Fruit fly (Drosophila melanogaster) whole organism, embryonic: ENCODE results near the gene CG9240.

Source experiments
- CG11085 ChIP-seq: fragments of 200-800 bp; sonication (Bioruptor generic); IDR thresholded peaks from 2 replicates; pipeline ENCODE4 v1.3.6; 2022; ENCODE audit warnings: missing biosample characterization, missing genetic modification characterization
- CG12219 ChIP-seq: fragments of 200-800 bp; sonication (Bioruptor generic); optimal IDR thresholded peaks from 3 replicates; lab custom pipeline; 2018; ENCODE audit warnings: missing biosample characterization, mild to moderate bottlenecking, missing genetic modification characterization
- CG14965 ChIP-seq: fragments of 200-800 bp; sonication (Bioruptor generic); optimal IDR thresholded peaks from 2 replicates; lab custom pipeline; 2016; ENCODE audit warnings: missing biosample characterization, missing genetic modification characterization, borderline replicate concordance
- CG15479 ChIP-seq: fragments of 200-800 bp; sonication (Bioruptor generic); optimal IDR thresholded peaks from 3 replicates; lab custom pipeline; 2019; ENCODE audit warnings: missing biosample characterization, mild to moderate bottlenecking, missing genetic modification characterization, moderate library complexity
- CG1647 ChIP-seq: fragments of 200-800 bp; sonication (Bioruptor generic); optimal IDR thresholded peaks from 3 replicates; lab custom pipeline; 2016; ENCODE audit warnings: missing biosample characterization, missing genetic modification characterization
- CG16813 ChIP-seq: fragments of 200-800 bp; sonication (Bioruptor generic); IDR thresholded peaks from 3 replicates; pipeline ENCODE4 v1.3.6; 2022; ENCODE audit warnings: missing biosample characterization, missing genetic modification characterization; ENCODE audit not compliant: partially characterized antibody
- CG2875 ChIP-seq: fragments of 200-800 bp; sonication (Bioruptor generic); optimal IDR thresholded peaks from 2 replicates; lab custom pipeline; 2017; ENCODE audit warnings: missing biosample characterization, mild to moderate bottlenecking, missing genetic modification characterization, missing genetic modification reagents
- CG5180 ChIP-seq: fragments of 200-800 bp; sonication (Bioruptor generic); optimal IDR thresholded peaks from 3 replicates; lab custom pipeline; 2017; ENCODE audit warnings: missing biosample characterization, missing genetic modification characterization, mild to moderate bottlenecking, moderate library complexity, missing genetic modification reagents
- CG8478 ChIP-seq: fragments of >200 bp; optimal IDR thresholded peaks from 2 replicates; lab custom pipeline; 2018
- Deaf1 ChIP-seq: fragments of 200-800 bp; optimal IDR thresholded peaks from 3 replicates; lab custom pipeline; 2019; ENCODE audit warnings: missing biosample characterization, mild to moderate bottlenecking, missing genetic modification characterization, moderate library complexity
- Dip3 ChIP-seq: fragments of 200-800 bp; sonication (Bioruptor generic); optimal IDR thresholded peaks from 3 replicates; lab custom pipeline; 2016; ENCODE audit warnings: missing biosample characterization, missing genetic modification characterization
- ERR ChIP-seq: fragments of 200-800 bp; sonication (Bioruptor generic); optimal IDR thresholded peaks from 2 replicates; lab custom pipeline; 2016; ENCODE audit warnings: missing biosample characterization, missing genetic modification characterization
- Elba2 ChIP-seq: fragments of 200-800 bp; sonication (Bioruptor generic); optimal IDR thresholded peaks from 3 replicates; lab custom pipeline; 2016; ENCODE audit warnings: missing biosample characterization, missing genetic modification characterization
- GATAe ChIP-seq: fragments of 200-800 bp; sonication (Bioruptor generic); conservative IDR thresholded peaks from 2 replicates; pipeline ENCODE4 v1.3.6; 2022; ENCODE audit warnings: missing biosample characterization, missing genetic modification characterization
- HLH3B ChIP-seq: fragments of 200-800 bp; sonication (Bioruptor generic); IDR thresholded peaks from 2 replicates; pipeline ENCODE4 v1.3.6; 2022; ENCODE audit warnings: missing biosample characterization, missing genetic modification characterization
- HLHmδ ChIP-seq: fragments of 200-800 bp; sonication (Bioruptor generic); optimal IDR thresholded peaks from 2 replicates; lab custom pipeline; 2018; ENCODE audit warnings: missing biosample characterization, mild to moderate bottlenecking, missing genetic modification characterization, moderate library complexity
- NK7.1 ChIP-seq: fragments of 200-800 bp; sonication (Bioruptor generic); optimal IDR thresholded peaks from 3 replicates; lab custom pipeline; 2016; ENCODE audit warnings: missing biosample characterization, missing genetic modification characterization
- NfI ChIP-seq: fragments of 200-800 bp; sonication (Bioruptor generic); optimal IDR thresholded peaks from 3 replicates; lab custom pipeline; 2018; ENCODE audit warnings: missing biosample characterization, mild to moderate bottlenecking, missing genetic modification characterization, moderate library complexity
- Oli ChIP-seq: fragments of 200-800 bp; sonication (Bioruptor generic); optimal IDR thresholded peaks from 2 replicates; lab custom pipeline; 2018; ENCODE audit warnings: missing biosample characterization, mild to moderate bottlenecking, missing genetic modification characterization, moderate library complexity
- PHDP ChIP-seq: fragments of 200-800 bp; sonication (Bioruptor generic); optimal IDR thresholded peaks from 3 replicates; lab custom pipeline; 2018; ENCODE audit warnings: missing biosample characterization, mild to moderate bottlenecking, missing genetic modification characterization, moderate library complexity
- Rfx ChIP-seq: fragments of 200-800 bp; sonication (Bioruptor generic); IDR thresholded peaks from 2 replicates; pipeline ENCODE4 v1.3.6; 2022; ENCODE audit warnings: missing biosample characterization, missing genetic modification characterization
- Six4 ChIP-seq: fragments of 200-800 bp; sonication (Bioruptor generic); optimal IDR thresholded peaks from 2 replicates; lab custom pipeline; 2016; ENCODE audit warnings: missing biosample characterization, missing genetic modification characterization
- Sry-β ChIP-seq: fragments of 200-800 bp; sonication (Bioruptor generic); optimal IDR thresholded peaks from 2 replicates; lab custom pipeline; 2018; ENCODE audit warnings: missing biosample characterization, mild to moderate bottlenecking, missing genetic modification characterization, moderate library complexity
- Sry-δ ChIP-seq: fragments of 200-800 bp; sonication (Bioruptor generic); optimal IDR thresholded peaks from 2 replicates; lab custom pipeline; 2016; ENCODE audit warnings: missing biosample characterization, missing genetic modification characterization
- ara ChIP-seq: fragments of 200-800 bp; sonication (Bioruptor generic); IDR thresholded peaks from 2 replicates; pipeline ENCODE4 v1.3.6; 2022; ENCODE audit warnings: missing biosample characterization, missing genetic modification characterization
- br ChIP-seq: fragments of >200 bp; optimal IDR thresholded peaks from 2 replicates; lab custom pipeline; 2017
- cad ChIP-seq: fragments of >200 bp; optimal IDR thresholded peaks from 2 replicates; lab custom pipeline; 2017; ENCODE audit warnings: missing biosample characterization, missing genetic modification characterization
- cas ChIP-seq: fragments of 200-800 bp; sonication (Bioruptor generic); IDR thresholded peaks from 2 replicates; pipeline ENCODE4 v1.3.6; 2022; ENCODE audit warnings: missing biosample characterization, missing genetic modification characterization
- crp ChIP-seq, 2 experiments: fragments of 200-800 bp; sonication (Bioruptor generic); optimal IDR thresholded peaks; 2 replicates in 1 of 2; 3 replicates in 1 of 2; lab custom pipeline; 2017; ENCODE audit warnings: missing biosample characterization in 2 of 2, missing genetic modification characterization in 2 of 2, mild to moderate bottlenecking in 1 of 2, moderate library complexity in 1 of 2
- disco-r ChIP-seq: fragments of 200-800 bp; sonication (Bioruptor generic); optimal IDR thresholded peaks from 2 replicates; lab custom pipeline; 2016; ENCODE audit warnings: missing biosample characterization, missing genetic modification characterization
- eve ChIP-seq, 2 experiments: fragments of >200 bp; optimal IDR thresholded peaks; 2 replicates each; lab custom pipeline; 2017; ENCODE audit warnings: missing biosample characterization in 2 of 2, missing genetic modification characterization in 2 of 2
- ewg ChIP-seq: fragments of 200-800 bp; sonication (Bioruptor generic); optimal IDR thresholded peaks from 3 replicates; lab custom pipeline; 2017; ENCODE audit warnings: mild to moderate bottlenecking, missing biosample characterization, missing genetic modification reagents, missing genetic modification characterization
- jing ChIP-seq: fragments of 200-800 bp; sonication (Bioruptor generic); optimal IDR thresholded peaks from 2 replicates; lab custom pipeline; 2018; ENCODE audit warnings: missing biosample characterization, mild to moderate bottlenecking, missing genetic modification characterization
- lola ChIP-seq, 3 experiments: fragments of >200 bp in 2 of 3; fragments of 200-800 bp in 1 of 3; sonication (Bioruptor generic) in 1 of 3; optimal IDR thresholded peaks; 2 replicates each; lab custom pipeline; 2017 to 2019; ENCODE audit warnings: missing biosample characterization in 3 of 3, missing genetic modification characterization in 3 of 3, mild to moderate bottlenecking in 1 of 3, moderate library complexity in 1 of 3
- pan ChIP-seq, 4 experiments: fragments of >200 bp in 3 of 4; fragments of 200-800 bp in 1 of 4; sonication (Bioruptor generic) in 1 of 4; optimal IDR thresholded peaks in 3 of 4; IDR thresholded peaks in 1 of 4; 2 replicates each; pipeline versions ENCODE4 v1.3.6 to Lab custom; 2017 to 2022; ENCODE audit warnings: missing biosample characterization in 2 of 4, missing genetic modification characterization in 2 of 4, mixed read lengths in 1 of 4
- repo ChIP-seq: fragments of 200-800 bp; sonication (Bioruptor generic); optimal IDR thresholded peaks from 2 replicates; lab custom pipeline; 2016; ENCODE audit warnings: missing biosample characterization, missing genetic modification characterization
- sd ChIP-seq: fragments of 200-800 bp; sonication (Bioruptor generic); optimal IDR thresholded peaks from 3 replicates; lab custom pipeline; 2018; ENCODE audit warnings: missing biosample characterization, mild to moderate bottlenecking, missing genetic modification characterization, moderate library complexity
- sisA ChIP-seq: fragments of 200-800 bp; sonication (Bioruptor generic); IDR thresholded peaks from 2 replicates; pipeline ENCODE4 v1.3.6; 2022; ENCODE audit warnings: missing biosample characterization, missing genetic modification characterization
- tgo ChIP-seq: fragments of 200-800 bp; sonication (Bioruptor generic); IDR thresholded peaks from 3 replicates; pipeline ENCODE4 v1.3.6; 2022; ENCODE audit warnings: missing biosample characterization, missing genetic modification characterization
- tll ChIP-seq, 2 experiments: fragments of 200-800 bp in 1 of 2; fragments of >200 bp in 1 of 2; sonication (Bioruptor generic) in 1 of 2; optimal IDR thresholded peaks; 2 replicates each; lab custom pipeline; 2017 to 2019; ENCODE audit warnings: missing biosample characterization in 2 of 2, missing genetic modification characterization in 2 of 2, mild to moderate bottlenecking in 1 of 2, moderate library complexity in 1 of 2
- tna ChIP-seq: fragments of 200-800 bp; sonication (Bioruptor generic); IDR thresholded peaks from 2 replicates; pipeline ENCODE4 v1.3.6; 2022; ENCODE audit warnings: missing biosample characterization, missing genetic modification characterization; ENCODE audit not compliant: partially characterized antibody
- ttk ChIP-seq: fragments of 200-800 bp; sonication (Bioruptor generic); IDR thresholded peaks from 2 replicates; pipeline ENCODE4 v2.1.2; 2022; ENCODE audit warnings: missing biosample characterization, missing genetic modification characterization
- zen ChIP-seq: fragments of 200-800 bp; sonication (Bioruptor generic); optimal IDR thresholded peaks from 3 replicates; lab custom pipeline; 2018; ENCODE audit warnings: missing biosample characterization, mild to moderate bottlenecking, missing genetic modification characterization, moderate library complexity

The CG9240 gene

DNA sequence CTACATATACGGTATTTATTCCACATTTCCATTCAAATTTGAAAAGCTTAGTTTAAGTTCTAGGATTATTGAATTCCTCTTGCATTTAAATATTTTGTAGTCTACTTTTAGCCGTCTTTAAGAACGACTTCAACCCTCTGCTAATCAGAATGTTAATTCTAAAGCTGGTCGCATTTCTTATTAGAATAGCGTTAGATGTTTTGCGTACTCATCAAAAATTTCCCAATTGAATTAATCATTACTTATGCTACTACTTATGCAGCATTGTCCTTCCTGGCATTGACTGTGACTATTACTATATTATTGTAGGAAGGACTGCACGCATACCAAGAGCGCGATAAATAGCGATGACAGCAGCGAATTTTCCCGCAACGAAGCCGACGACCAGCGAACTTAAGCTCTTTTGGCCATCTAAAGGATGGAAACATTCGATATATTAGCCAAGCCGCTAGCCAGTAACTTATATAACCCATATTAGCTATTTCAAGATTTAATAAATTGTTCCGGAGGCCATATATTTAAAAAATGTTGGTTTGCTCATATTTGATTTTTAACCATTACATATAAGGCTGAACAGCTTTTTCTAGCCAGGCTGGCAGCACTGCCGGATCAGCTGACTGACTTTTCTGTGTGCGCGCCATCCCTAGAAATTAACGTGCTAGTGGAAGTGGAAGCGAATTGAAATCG, 4.1 kb downstream of the CG9240 start, which contains the start of gene CG8128 (continued):
- no peak for TF ChIP-seq HLHmδ (GFP tag; lab: Kevin White, UChicago)
- TF ChIP-seq ara: no peak
- TF ChIP-seq Sry-β: peak; percentile 94
- TF ChIP-seq crp (GFP tag; optimal IDR thresholded peaks at IDR 0.05; lab: Kevin White, UChicago): peak; percentile 63 to 93
- peak; percentile 46 for TF ChIP-seq Sry-δ
- no peak for TF ChIP-seq repo (GFP tag; lab: Kevin White, UChicago)
- no peak for TF ChIP-seq eve (GFP tag; optimal IDR thresholded peaks at IDR 0.05; lab: Kevin White, UChicago)
- no peak for TF ChIP-seq Oli (tag; lab: Kevin White, UChicago)
- TF ChIP-seq Elba2: no peak
- TF ChIP-seq CG5180: no peak
- no peak for TF ChIP-seq CG12219
- peak; percentile 7; the same call in 1 of the 2 replicates for TF ChIP-seq Rfx (GFP tag; lab: Robert Waterston, UW)
- no peak for TF ChIP-seq tgo (GFP tag; lab: Robert Waterston, UW)
- no peak for TF ChIP-seq HLH3B (GFP tag; lab: Robert Waterston, UW)
- TF ChIP-seq lola (GFP tag; optimal IDR thresholded peaks at IDR 0.05; lab: Kevin White, UChicago): no peak
- TF ChIP-seq ERR (GFP tag; lab: Kevin White, UChicago): no peak
- TF ChIP-seq CG16813 (GFP tag; lab: Robert Waterston, UW): no peak
- no peak for TF ChIP-seq Deaf1 (tag; lab: Kevin White, UChicago)

DNA sequence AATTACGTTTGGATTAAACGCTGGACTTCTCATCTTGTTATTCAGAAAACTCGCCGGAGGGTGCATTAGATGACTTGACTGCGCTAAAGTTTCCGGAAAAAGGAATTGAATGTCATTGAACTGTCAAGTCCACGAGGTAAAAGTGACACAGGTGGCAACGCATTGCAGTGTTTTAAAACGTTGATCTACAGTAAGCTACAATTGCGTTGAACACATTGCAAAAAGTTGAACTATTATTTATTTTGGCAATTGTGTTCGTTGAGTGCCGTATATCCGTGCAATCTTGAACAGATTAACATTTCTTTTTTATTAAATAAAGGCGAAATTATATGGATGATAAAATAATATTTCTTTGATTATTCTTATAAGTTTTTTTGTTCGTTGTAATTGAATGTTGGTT, 12.3 kb downstream of the CG9240 start, which contains the start of gene CG15599:
Gene CG15599 (minus strand): TSS at position 101 of the 400 bp plus-strand sequence.
- TF ChIP-seq sd: no peak
- no peak for TF ChIP-seq NK7.1
- TF ChIP-seq pan (optimal IDR thresholded peaks at IDR 0.05; lab: Kevin White, UChicago): no peak
- TF ChIP-seq pan (GFP tag; optimal IDR thresholded peaks at IDR 0.05 in 1 of 2, IDR thresholded peaks at IDR 0.05 in 1 of 2): no peak
- TF ChIP-seq Dip3 (GFP tag; lab: Kevin White, UChicago): no peak
- TF ChIP-seq NfI (GFP tag; lab: Kevin White, UChicago): no peak
- no peak for TF ChIP-seq Sry-β
- TF ChIP-seq CG8478 (lab: Kevin White, UChicago): no peak
- no peak for TF ChIP-seq PHDP (tag; lab: Kevin White, UChicago)
- TF ChIP-seq jing: no peak
- no peak for TF ChIP-seq disco-r
- no peak for TF ChIP-seq br

DNA sequence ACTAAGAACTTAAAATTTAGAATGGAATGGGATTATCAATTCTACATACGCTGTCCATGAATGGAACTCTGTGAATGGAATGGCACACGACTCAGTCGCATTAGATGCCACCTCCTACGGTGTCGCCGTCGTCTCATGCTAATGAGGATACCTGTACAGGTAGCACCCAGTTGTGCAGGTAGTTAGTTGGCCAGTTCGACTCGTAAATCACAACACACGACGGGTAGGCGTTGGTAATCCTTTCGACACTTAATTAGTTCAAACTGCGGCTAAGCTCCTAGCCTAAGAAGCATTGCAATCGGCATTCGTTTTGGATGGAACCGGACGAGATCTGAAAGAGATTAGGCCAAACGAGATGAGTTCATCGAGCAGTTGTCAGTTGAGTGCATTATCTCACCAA, 16.6 kb downstream of the CG9240 start:
- no peak for TF ChIP-seq sisA (GFP tag; lab: Robert Waterston, UW)
- no peak for TF ChIP-seq CG1647
- TF ChIP-seq CG14965 (GFP tag; lab: Kevin White, UChicago): no peak
- no peak for TF ChIP-seq ttk
- TF ChIP-seq CG15479 (GFP tag; lab: Kevin White, UChicago): peak; percentile 45
- no peak for TF ChIP-seq tna (GFP tag; lab: Robert Waterston, UW)
- no peak for TF ChIP-seq ewg (GFP tag; lab: Kevin White, UChicago)
- TF ChIP-seq CG2875 (GFP tag; lab: Kevin White, UChicago): no peak
- TF ChIP-seq cad (GFP tag; lab: Kevin White, UChicago): peak; percentile 54
- TF ChIP-seq cas (GFP tag; lab: Robert Waterston, UW): no peak
- TF ChIP-seq NfI (GFP tag; lab: Kevin White, UChicago): no peak
- TF ChIP-seq CG11085 (GFP tag; lab: Robert Waterston, UW): no peak
- no peak for TF ChIP-seq Six4 (GFP tag; lab: Kevin White, UChicago)
- TF ChIP-seq GATAe (GFP tag; lab: Robert Waterston, UW): no peak
- peak; percentile 96 for TF ChIP-seq zen
- TF ChIP-seq tll (GFP tag; optimal IDR thresholded peaks at IDR 0.05; lab: Kevin White, UChicago): peak in 1 of 2 experiments; percentile 65
